Worm (Caenorhabditis elegans) whole organism, L2 larva: Measurements from ENCODE around the gene rab-6.1.

Source experiments
- R02D3.7 ChIP-seq: fragments of 150-350 bp; optimal IDR thresholded peaks from 2 replicates; lab custom pipeline; 2014; ENCODE audit warnings: missing biosample characterization, missing genetic modification characterization
- alr-1 ChIP-seq: fragments of 150-350 bp; optimal IDR thresholded peaks from 2 replicates; lab custom pipeline; 2014; ENCODE audit warnings: missing biosample characterization, missing genetic modification characterization
- ama-1 ChIP-seq: fragments of 150-350 bp; optimal IDR thresholded peaks from 2 replicates; lab custom pipeline; 2018; ENCODE audit warnings: inconsistent platforms
- blmp-1 ChIP-seq: sonication (generic microtip); optimal IDR thresholded peaks from 2 replicates; lab custom pipeline; 2017; ENCODE audit warnings: missing genetic modification characterization, mild to moderate bottlenecking, missing compliant biosample characterization, antibody characterized with exemption, moderate library complexity; ENCODE audit not compliant: insufficient read depth
- dmd-4 ChIP-seq: sonication (generic microtip); optimal IDR thresholded peaks from 2 replicates; lab custom pipeline; 2017; ENCODE audit warnings: missing biosample characterization, missing genetic modification characterization
- egl-27 ChIP-seq: sonication (generic microtip); optimal IDR thresholded peaks from 3 replicates; lab custom pipeline; 2017; ENCODE audit warnings: missing biosample characterization, missing genetic modification reagents, missing genetic modification characterization
- elt-1 ChIP-seq: fragments of 150-350 bp; optimal IDR thresholded peaks from 2 replicates; lab custom pipeline; 2014; ENCODE audit warnings: missing biosample characterization, missing genetic modification characterization
- fos-1 ChIP-seq: fragments of 150-350 bp; optimal IDR thresholded peaks from 2 replicates; lab custom pipeline; 2014; ENCODE audit warnings: missing biosample characterization, missing genetic modification characterization
- mdl-1 ChIP-seq, 2 experiments: fragments of 150-350 bp in 1 of 2; sonication (generic microtip) in 1 of 2; optimal IDR thresholded peaks; 2 replicates each; lab custom pipeline; 2017; ENCODE audit warnings: missing biosample characterization in 2 of 2, missing genetic modification characterization in 2 of 2
- nhr-129 ChIP-seq: fragments of 150-350 bp; optimal IDR thresholded peaks from 2 replicates; lab custom pipeline; 2014; ENCODE audit warnings: missing biosample characterization, missing genetic modification characterization
- unc-62 ChIP-seq: fragments of 150-350 bp; optimal IDR thresholded peaks from 2 replicates; lab custom pipeline; 2014; ENCODE audit warnings: missing biosample characterization, missing genetic modification reagents, missing genetic modification characterization

DNA sequence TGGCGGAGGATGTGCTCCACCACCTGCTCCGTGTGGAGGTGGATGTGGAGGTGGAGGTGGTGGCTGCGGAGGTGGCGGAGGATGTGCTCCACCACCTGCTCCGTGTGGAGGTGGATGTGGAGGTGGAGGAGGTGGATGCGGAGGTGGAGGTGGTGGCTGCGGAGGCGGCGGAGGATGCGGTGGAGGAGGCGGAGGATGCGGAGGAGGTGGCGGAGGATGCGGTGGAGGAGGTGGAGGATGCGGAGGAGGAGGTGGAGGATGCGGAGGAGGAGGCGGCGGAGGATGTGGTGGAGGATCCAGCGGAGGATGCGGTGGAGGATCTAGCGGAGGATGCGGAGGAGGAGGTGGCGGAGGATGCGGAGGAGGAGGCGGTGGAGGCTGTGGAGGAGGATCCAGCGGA, 43.3 kb downstream of the rab-6.1 start:
- TF ChIP-seq elt-1: no peak
- no peak for TF ChIP-seq unc-62 (GFP tag; lab: Kevin White, UChicago)
- TF ChIP-seq dmd-4 (tag; lab: Kevin White, UChicago): no peak
- no peak for TF ChIP-seq mdl-1 (tag; optimal IDR thresholded peaks at IDR 0.05; lab: Kevin White, UChicago)
- TF ChIP-seq alr-1: no peak
- TF ChIP-seq blmp-1 (tag; lab: Kevin White, UChicago): no peak
- TF ChIP-seq nhr-129 (tag; lab: Kevin White, UChicago): no peak
- no peak for TF ChIP-seq ama-1 (lab: Kevin White, UChicago)
- TF ChIP-seq fos-1 (tag; lab: Kevin White, UChicago): no peak
- no peak for TF ChIP-seq R02D3.7
- TF ChIP-seq egl-27 (tag; lab: Kevin White, UChicago): no peak
